Worm (Caenorhabditis elegans) whole organism, dauer: Measurements from ENCODE around the gene F53C3.3.

Source experiments
- unc-62 ChIP-seq: sonication (generic microtip); optimal IDR thresholded peaks from 2 replicates; lab custom pipeline; 2017; ENCODE audit warnings: missing biosample characterization, missing genetic modification reagents, missing genetic modification characterization

F53C3.3 gene

DNA sequence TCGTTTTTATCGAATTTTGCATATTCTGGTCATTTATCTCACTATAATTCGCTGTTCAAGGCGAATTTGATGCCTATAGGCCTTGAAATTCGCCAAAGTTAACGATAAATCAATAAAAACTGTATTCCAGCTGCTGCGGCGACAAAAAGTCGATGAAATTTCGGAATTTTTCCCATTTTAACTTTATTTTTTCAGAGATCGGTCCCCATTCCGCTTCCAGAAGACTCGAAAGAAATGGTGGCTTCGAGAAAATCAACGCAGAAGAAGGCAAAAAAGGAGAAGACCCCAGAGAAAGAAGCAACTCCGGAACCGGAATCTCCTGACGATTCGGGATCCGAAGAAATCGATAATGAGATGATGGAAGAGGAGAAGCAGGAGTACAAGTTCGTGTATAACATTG lies 32.4 kb downstream of the F53C3.3 start:
- no peak for TF ChIP-seq unc-62 (GFP tag; lab: Kevin White, UChicago)

DNA sequence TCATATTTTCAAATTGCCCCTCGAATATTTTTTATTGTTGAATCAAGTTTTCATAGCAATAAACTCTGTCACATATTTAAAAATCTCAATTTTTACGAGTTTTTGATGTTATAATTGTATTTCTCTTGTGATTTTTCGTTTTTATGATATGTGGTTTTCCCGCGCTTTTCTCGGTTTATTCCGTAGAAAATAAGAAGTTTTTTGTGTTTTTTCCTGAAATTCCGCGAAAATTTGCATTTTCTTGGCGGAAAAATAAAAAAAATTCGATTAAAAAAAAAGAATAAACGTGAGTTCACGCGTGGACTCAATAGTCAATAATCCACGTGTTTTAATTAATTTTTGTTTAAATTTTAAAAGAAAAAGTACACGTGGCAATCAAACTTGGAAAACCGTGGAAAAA lies 33.3 kb downstream of the F53C3.3 start:
- no peak for TF ChIP-seq unc-62 (GFP tag; lab: Kevin White, UChicago)

DNA sequence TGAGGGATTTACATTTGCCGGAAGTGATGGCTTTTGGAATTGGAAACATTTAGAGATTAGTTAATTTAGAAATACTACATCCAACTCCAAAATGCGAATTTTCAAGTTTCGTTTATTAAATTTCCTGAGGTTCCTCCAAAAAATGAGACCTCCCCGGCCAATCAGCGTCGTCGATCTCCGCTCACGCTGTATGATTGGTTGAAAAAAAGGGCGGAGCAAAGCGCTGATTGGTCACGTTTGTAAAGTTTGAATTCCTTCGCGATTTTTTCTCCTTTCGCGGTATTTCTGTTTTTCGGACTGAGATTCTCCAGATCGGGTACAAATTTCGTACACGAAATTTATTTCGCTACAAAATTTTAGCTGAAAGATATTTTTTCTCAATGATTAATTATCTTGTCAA lies 44.7 kb downstream of the F53C3.3 start:
- TF ChIP-seq unc-62 (GFP tag; lab: Kevin White, UChicago) = no peak

DNA sequence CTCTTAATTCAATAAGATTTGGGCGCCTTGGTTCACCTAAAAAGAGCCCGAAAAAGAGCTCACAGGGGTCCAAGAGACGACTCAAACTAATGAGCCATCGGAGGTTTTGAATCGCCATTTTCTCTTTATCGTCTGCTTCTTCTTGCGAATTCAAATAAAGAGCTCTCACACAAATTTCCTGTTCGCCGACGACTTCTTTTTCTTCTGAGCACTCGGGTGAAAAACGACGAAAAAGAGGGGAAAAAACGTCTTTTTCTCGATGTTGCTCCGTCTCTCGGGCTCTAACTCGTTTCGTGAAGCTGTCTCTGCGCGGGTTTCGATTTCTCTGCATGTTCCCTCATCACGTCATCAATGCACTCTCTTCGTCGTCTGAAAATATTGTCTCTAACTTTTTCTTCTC lies 45.9 kb downstream of the F53C3.3 start:
- no peak for TF ChIP-seq unc-62 (GFP tag; lab: Kevin White, UChicago)

ce11 chrII:3950077-3950476 lies 47.4 kb downstream of the F53C3.3 start, which contains the start of gene sea-2:
sea-2 (plus strand) TSS chrII:3950377.
- TF ChIP-seq unc-62 (GFP tag; lab: Kevin White, UChicago) = no peak

DNA sequence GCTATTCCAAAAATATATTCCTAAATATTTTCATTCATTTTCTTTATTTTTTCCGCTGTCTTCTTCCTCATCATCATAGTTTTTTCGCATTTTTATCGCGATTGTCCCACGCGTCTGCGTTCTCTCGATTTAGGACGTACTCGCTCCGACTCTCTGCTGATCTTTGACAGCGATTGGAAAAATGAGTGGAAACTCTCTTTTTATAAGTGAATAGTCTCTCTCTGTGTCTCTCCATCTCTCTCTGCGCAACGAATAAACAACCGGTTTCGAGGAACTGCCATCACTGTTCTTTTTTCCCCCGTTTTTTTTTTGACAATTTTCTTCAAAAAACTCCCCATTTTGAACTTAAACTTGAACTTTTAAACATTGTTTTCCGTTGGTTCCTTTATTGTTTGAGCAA lies 48.7 kb downstream of the F53C3.3 start:
- no peak for TF ChIP-seq unc-62 (GFP tag; lab: Kevin White, UChicago)

ce11 chrII:3952368-3952767 lies 49.7 kb downstream of the F53C3.3 start:
- TF ChIP-seq unc-62 (GFP tag; lab: Kevin White, UChicago) = no peak

- TF ChIP-seq unc-62 (GFP tag; lab: Kevin White, UChicago) = no peak
Measured at ce11 chrII:3952967-3953366, 50.3 kb downstream of the F53C3.3 start.

DNA sequence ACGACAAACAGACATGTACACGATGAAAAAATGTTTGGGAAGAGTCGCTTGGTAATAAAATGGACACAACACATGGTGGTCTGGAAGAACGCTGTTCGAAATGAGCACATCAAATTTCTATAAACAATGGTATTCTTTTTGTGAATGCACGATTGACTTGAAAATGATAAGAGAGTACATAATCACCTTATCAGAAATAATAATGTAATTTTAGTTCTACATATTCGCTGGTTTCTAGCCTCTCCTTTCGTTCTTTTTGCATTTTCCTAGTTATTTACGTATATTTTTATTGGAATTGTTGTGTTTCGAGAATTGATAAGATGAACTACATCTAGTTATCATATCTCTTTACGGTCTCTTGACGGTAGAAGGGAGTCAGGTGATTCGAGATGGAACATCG lies 51.4 kb downstream of the F53C3.3 start:
- TF ChIP-seq unc-62 (GFP tag; lab: Kevin White, UChicago) = no peak
